Worm (Caenorhabditis elegans) whole organism, young adult: Measurements from ENCODE around the gene Y53F4B.5.
A peak's percentile ranks its signal among the peaks of the same experiment; 100 is the strongest.

ENCODE experiments used
- B0261.1 ChIP-seq: sonication (generic microtip); optimal IDR thresholded peaks from 2 replicates; lab custom pipeline; 2016; ENCODE audit warnings: mild to moderate bottlenecking, missing genetic modification characterization, moderate library complexity, missing compliant biosample characterization
- C17E4.6 ChIP-seq: fragments of 200-800 bp; sonication (Bioruptor generic); IDR thresholded peaks from 2 replicates; pipeline ENCODE4 v1.3.6; 2022; ENCODE audit warnings: missing genetic modification reagents, missing genetic modification characterization, missing compliant biosample characterization
- D2030.7 ChIP-seq: fragments of 200-800 bp; sonication (Bioruptor generic); IDR thresholded peaks from 2 replicates; pipeline ENCODE4 v1.3.6; 2022; ENCODE audit warnings: missing genetic modification reagents, missing genetic modification characterization, missing compliant biosample characterization
- F39B2.1 ChIP-seq: fragments of 200-800 bp; sonication (Bioruptor generic); IDR thresholded peaks from 2 replicates; pipeline ENCODE4 v1.3.6; 2022; ENCODE audit warnings: missing genetic modification reagents, missing genetic modification characterization, missing compliant biosample characterization
- F57C9.4 ChIP-seq: sonication (generic microtip); optimal IDR thresholded peaks from 2 replicates; lab custom pipeline; 2017; ENCODE audit warnings: mild to moderate bottlenecking, missing genetic modification characterization, missing compliant biosample characterization
- Y53G8AR.9 ChIP-seq: fragments of 200-800 bp; sonication (Bioruptor generic); conservative IDR thresholded peaks from 2 replicates; pipeline ENCODE4 v1.3.6; 2022; ENCODE audit warnings: missing genetic modification reagents, missing genetic modification characterization, missing compliant biosample characterization
- Y79H2A.3 ChIP-seq: fragments of 200-800 bp; sonication (Bioruptor generic); conservative IDR thresholded peaks from 2 replicates; pipeline ENCODE4 v1.3.6; 2022; ENCODE audit warnings: missing genetic modification reagents, missing genetic modification characterization, missing compliant biosample characterization
- akir-1 ChIP-seq: fragments of 200-800 bp; sonication (Bioruptor generic); optimal IDR thresholded peaks from 2 replicates; lab custom pipeline; 2018; ENCODE audit warnings: mild to moderate bottlenecking, missing genetic modification characterization, moderate library complexity, missing compliant biosample characterization
- attf-5 ChIP-seq: fragments of 200-800 bp; sonication (Bioruptor generic); optimal IDR thresholded peaks from 2 replicates; lab custom pipeline; 2018; ENCODE audit warnings: mild to moderate bottlenecking, missing genetic modification characterization, missing compliant biosample characterization
- attf-6 ChIP-seq: fragments of 200-800 bp; sonication (Bioruptor generic); IDR thresholded peaks from 2 replicates; pipeline ENCODE4 v1.3.6; 2022; ENCODE audit warnings: missing genetic modification reagents, missing genetic modification characterization, missing compliant biosample characterization
- bed-1 ChIP-seq: fragments of 200-800 bp; sonication (Bioruptor generic); IDR thresholded peaks from 2 replicates; pipeline ENCODE4 v1.3.6; 2022; ENCODE audit warnings: missing genetic modification reagents, missing genetic modification characterization, missing compliant biosample characterization
- bed-2 ChIP-seq: fragments of 200-800 bp; sonication (Bioruptor generic); IDR thresholded peaks from 2 replicates; pipeline ENCODE4 v1.3.6; 2022; ENCODE audit warnings: missing genetic modification reagents, missing genetic modification characterization, missing compliant biosample characterization
- ccch-3 ChIP-seq: fragments of 200-800 bp; sonication (Bioruptor generic); optimal IDR thresholded peaks from 2 replicates; lab custom pipeline; 2018; ENCODE audit warnings: mild to moderate bottlenecking, missing genetic modification characterization, missing compliant biosample characterization
- cebp-1 ChIP-seq, 2 experiments: fragments of 200-800 bp in 1 of 2; sonication (Bioruptor generic) in 1 of 2; sonication (generic microtip) in 1 of 2; IDR thresholded peaks in 1 of 2; optimal IDR thresholded peaks in 1 of 2; 2 replicates each; pipeline versions ENCODE4 v1.3.6 to Lab custom; 2017 to 2022; ENCODE audit warnings: missing compliant biosample characterization in 2 of 2, missing genetic modification characterization in 2 of 2, mild to moderate bottlenecking in 1 of 2, missing genetic modification reagents in 1 of 2, moderate library complexity in 1 of 2
- ceh-27 ChIP-seq: fragments of 200-800 bp; sonication (Bioruptor generic); optimal IDR thresholded peaks from 2 replicates; lab custom pipeline; 2018; ENCODE audit warnings: mild to moderate bottlenecking, missing genetic modification characterization, moderate library complexity, missing compliant biosample characterization
- ceh-40 ChIP-seq: fragments of 200-800 bp; sonication (Bioruptor generic); IDR thresholded peaks from 2 replicates; pipeline ENCODE4 v1.3.6; 2022; ENCODE audit warnings: missing genetic modification characterization, missing compliant biosample characterization
- ceh-79 ChIP-seq: sonication (generic microtip); optimal IDR thresholded peaks from 2 replicates; lab custom pipeline; 2017; ENCODE audit warnings: mild to moderate bottlenecking, missing genetic modification characterization, missing compliant biosample characterization
- dpl-1 ChIP-seq: fragments of 150-350 bp; optimal IDR thresholded peaks from 2 replicates; lab custom pipeline; 2014; ENCODE audit warnings: missing biosample characterization, missing genetic modification reagents, missing genetic modification characterization
- egl-18 ChIP-seq: fragments of 200-800 bp; sonication (Bioruptor generic); IDR thresholded peaks from 2 replicates; pipeline ENCODE4 v1.3.6; 2022; ENCODE audit warnings: missing genetic modification reagents, missing genetic modification characterization, missing compliant biosample characterization
- fkh-3 ChIP-seq: sonication (generic microtip); optimal IDR thresholded peaks from 2 replicates; lab custom pipeline; 2016; ENCODE audit warnings: mild to moderate bottlenecking, missing genetic modification characterization, missing compliant biosample characterization
- gei-17 ChIP-seq: fragments of 200-800 bp; sonication (Bioruptor generic); optimal IDR thresholded peaks from 2 replicates; lab custom pipeline; 2018; ENCODE audit warnings: mild to moderate bottlenecking, missing genetic modification characterization, missing compliant biosample characterization
- him-1 ChIP-seq: sonication (generic microtip); optimal IDR thresholded peaks from 2 replicates; lab custom pipeline; 2016; ENCODE audit warnings: missing genotype, missing genetic modification reagents, missing genetic modification characterization, missing compliant biosample characterization
- lag-1 ChIP-seq: fragments of 200-800 bp; sonication (Bioruptor generic); IDR thresholded peaks from 2 replicates; pipeline ENCODE4 v1.3.6; 2022; ENCODE audit warnings: missing genetic modification reagents, missing genetic modification characterization, missing compliant biosample characterization
- lin-26 ChIP-seq: fragments of 200-800 bp; sonication (Bioruptor generic); IDR thresholded peaks from 2 replicates; pipeline ENCODE4 v1.3.6; 2022; ENCODE audit warnings: missing genetic modification reagents, missing genetic modification characterization, missing compliant biosample characterization
- lin-40 ChIP-seq: sonication (generic microtip); optimal IDR thresholded peaks from 2 replicates; lab custom pipeline; 2016; ENCODE audit warnings: missing genetic modification characterization, mild to moderate bottlenecking, missing compliant biosample characterization, missing genotype, missing genetic modification reagents
- lin-54 ChIP-seq: fragments of 200-800 bp; sonication (Bioruptor generic); optimal IDR thresholded peaks from 2 replicates; lab custom pipeline; 2018; ENCODE audit warnings: mild to moderate bottlenecking, missing genetic modification characterization, missing compliant biosample characterization
- lir-1 ChIP-seq: fragments of 200-800 bp; sonication (Bioruptor generic); conservative IDR thresholded peaks from 2 replicates; pipeline ENCODE4 v1.3.6; 2022; ENCODE audit warnings: missing genetic modification reagents, missing genetic modification characterization, missing compliant biosample characterization
- lsl-1 ChIP-seq: fragments of 200-800 bp; sonication (Bioruptor generic); optimal IDR thresholded peaks from 2 replicates; lab custom pipeline; 2018; ENCODE audit warnings: mild to moderate bottlenecking, missing genetic modification characterization, moderate library complexity, missing compliant biosample characterization
- lsy-27 ChIP-seq: sonication (generic microtip); optimal IDR thresholded peaks from 2 replicates; lab custom pipeline; 2017; ENCODE audit warnings: missing genetic modification characterization, mild to moderate bottlenecking, missing compliant biosample characterization, antibody characterized with exemption, missing genotype, borderline replicate concordance; ENCODE audit not compliant: insufficient read depth
- madf-6 ChIP-seq: fragments of 200-800 bp; sonication (Bioruptor generic); IDR thresholded peaks from 2 replicates; pipeline ENCODE4 v1.3.6; 2022; ENCODE audit warnings: missing genetic modification reagents, missing genetic modification characterization, missing compliant biosample characterization
- mcd-1 ChIP-seq: fragments of 200-800 bp; sonication (Bioruptor generic); IDR thresholded peaks from 2 replicates; pipeline ENCODE4 v1.3.6; 2022; ENCODE audit warnings: missing genetic modification reagents, missing genetic modification characterization, missing compliant biosample characterization
- nfya-1 ChIP-seq: sonication (generic microtip); optimal IDR thresholded peaks from 2 replicates; lab custom pipeline; 2017; ENCODE audit warnings: antibody characterized with exemption, missing compliant biosample characterization, missing genetic modification characterization, borderline replicate concordance; ENCODE audit not compliant: insufficient read depth
- nfyb-1 ChIP-seq: fragments of 200-800 bp; sonication (Bioruptor generic); IDR thresholded peaks from 2 replicates; pipeline ENCODE4 v1.3.6; 2022; ENCODE audit warnings: missing genetic modification reagents, missing genetic modification characterization, missing compliant biosample characterization
- nhr-179 ChIP-seq: sonication (generic microtip); optimal IDR thresholded peaks from 2 replicates; lab custom pipeline; 2016; ENCODE audit warnings: mild to moderate bottlenecking, missing genetic modification characterization, missing compliant biosample characterization
- nhr-90 ChIP-seq: sonication (generic microtip); optimal IDR thresholded peaks from 2 replicates; lab custom pipeline; 2016; ENCODE audit warnings: missing genotype, mild to moderate bottlenecking, missing genetic modification characterization, missing compliant biosample characterization
- pha-4 ChIP-seq: fragments of 150-350 bp; sonication (generic microtip); optimal IDR thresholded peaks from 2 replicates; lab custom pipeline; 2014; ENCODE audit warnings: missing biosample characterization, missing genetic modification reagents, missing genetic modification characterization
- rec-8 ChIP-seq, 2 experiments: sonication (generic microtip); optimal IDR thresholded peaks; 2 replicates each; lab custom pipeline; 2016; ENCODE audit warnings: mild to moderate bottlenecking in 2 of 2, missing genetic modification characterization in 2 of 2, missing genetic modification reagents in 2 of 2, missing genotype in 2 of 2, missing biosample characterization in 1 of 2, missing compliant biosample characterization in 1 of 2, moderate library complexity in 1 of 2
- sdz-38 ChIP-seq: sonication (generic microtip); optimal IDR thresholded peaks from 2 replicates; lab custom pipeline; 2016; ENCODE audit warnings: missing genotype, missing genetic modification characterization, missing compliant biosample characterization
- snpc-3.4 ChIP-seq: sonication (generic microtip); optimal IDR thresholded peaks from 2 replicates; lab custom pipeline; 2017; ENCODE audit warnings: missing genetic modification characterization, mild to moderate bottlenecking, missing compliant biosample characterization, antibody characterized with exemption, moderate library complexity, missing genotype, missing genetic modification reagents
- tbp1 ChIP-seq: fragments of 200-800 bp; sonication (Bioruptor generic); optimal IDR thresholded peaks from 2 replicates; lab custom pipeline; 2018; ENCODE audit warnings: mild to moderate bottlenecking, missing genetic modification characterization, missing compliant biosample characterization
- tbx-9 ChIP-seq: sonication (generic microtip); optimal IDR thresholded peaks from 2 replicates; lab custom pipeline; 2016; ENCODE audit warnings: borderline replicate concordance, missing genetic modification characterization, inconsistent platforms, missing compliant biosample characterization
- ztf-26 ChIP-seq: sonication (generic microtip); optimal IDR thresholded peaks from 2 replicates; lab custom pipeline; 2017; ENCODE audit warnings: missing genetic modification characterization, missing compliant biosample characterization
- ztf-28 ChIP-seq: fragments of 200-800 bp; sonication (Bioruptor generic); IDR thresholded peaks from 2 replicates; pipeline ENCODE4 v1.3.6; 2022; ENCODE audit warnings: missing genetic modification reagents, missing genetic modification characterization, missing compliant biosample characterization
- ztf-3 ChIP-seq: fragments of 200-800 bp; sonication (Bioruptor generic); optimal IDR thresholded peaks from 2 replicates; lab custom pipeline; 2018; ENCODE audit warnings: mild to moderate bottlenecking, missing genetic modification characterization, missing compliant biosample characterization
- ztf-6 ChIP-seq: fragments of 200-800 bp; sonication (Bioruptor generic); IDR thresholded peaks from 2 replicates; pipeline ENCODE4 v1.3.6; 2022; ENCODE audit warnings: missing genetic modification reagents, missing genetic modification characterization, missing compliant biosample characterization

Gene Y53F4B.5

ce11 chrII:15010366-15011235, 26.8 kb upstream of the Y53F4B.5 start, which contains the start of the genes Y53F4B.9 and Y53F4B.11:
Gene Y53F4B.9, minus strand, starts transcription at chrII:15010416.
Gene Y53F4B.11, plus strand, starts transcription at chrII:15010748.
- peak; percentile 75; the same call in 1 of the 2 replicates for TF ChIP-seq ztf-28 (GFP tag; lab: Robert Waterston, UW)
- TF ChIP-seq attf-6 (GFP tag; lab: Robert Waterston, UW): peak; percentile 81
- TF ChIP-seq lir-1 (GFP tag; lab: Robert Waterston, UW): peak; percentile 77
- peak; percentile 99 for TF ChIP-seq D2030.7 (GFP tag; lab: Robert Waterston, UW)
- TF ChIP-seq ztf-6 (GFP tag; lab: Robert Waterston, UW): no peak
- TF ChIP-seq tbp1 (GFP tag; lab: Kevin White, UChicago): peak; percentile 71
- TF ChIP-seq attf-5 (GFP tag; lab: Kevin White, UChicago): peak; percentile 2
- no peak for TF ChIP-seq fkh-3 (tag; lab: Kevin White, UChicago)
- TF ChIP-seq F39B2.1 (GFP tag; lab: Robert Waterston, UW): no peak
- 0 out of 2 replicates have a peak, but pooled peaks have one; percentile 21 for TF ChIP-seq egl-18
- no peak for TF ChIP-seq ceh-40
- peak; percentile 13 for TF ChIP-seq B0261.1
- 0 out of 2 replicates have a peak, but pooled peaks have one; percentile 10 for TF ChIP-seq lin-26 (GFP tag; lab: Robert Waterston, UW)
- TF ChIP-seq cebp-1 (GFP tag; IDR thresholded peaks at IDR 0.05; lab: Robert Waterston, UW): peak; percentile 65
- TF ChIP-seq cebp-1 (tag; optimal IDR thresholded peaks at IDR 0.05; lab: Kevin White, UChicago): peak; percentile 61
- no peak for TF ChIP-seq gei-17 (GFP tag; lab: Kevin White, UChicago)
- TF ChIP-seq nfya-1 (tag; lab: Kevin White, UChicago): no peak
- TF ChIP-seq lin-40 (tag; lab: Kevin White, UChicago): peak; percentile 52
- 0 out of 2 replicates have a peak, but pooled peaks have one; percentile 49 for TF ChIP-seq bed-2 (GFP tag; lab: Robert Waterston, UW)
- TF ChIP-seq ceh-79 (tag; lab: Kevin White, UChicago): no peak
- TF ChIP-seq F57C9.4 (tag; lab: Kevin White, UChicago): no peak
- TF ChIP-seq bed-1: no peak
- peak; percentile 99 for TF ChIP-seq madf-6 (GFP tag; lab: Robert Waterston, UW)
- peak; percentile 99 for TF ChIP-seq dpl-1 (GFP tag; lab: Kevin White, UChicago)
- TF ChIP-seq ztf-3 (GFP tag; lab: Kevin White, UChicago): no peak
- TF ChIP-seq tbx-9 (tag; lab: Kevin White, UChicago): no peak
- TF ChIP-seq ceh-27 (GFP tag; lab: Kevin White, UChicago): peak; percentile 67
- TF ChIP-seq lag-1 (GFP tag; lab: Robert Waterston, UW): no peak
- peak; percentile 15 for TF ChIP-seq pha-4 (tag; lab: Kevin White, UChicago)
- TF ChIP-seq Y79H2A.3: 0 out of 2 replicates have a peak, but pooled peaks have one; percentile 13
- TF ChIP-seq Y53G8AR.9 (GFP tag; lab: Robert Waterston, UW): peak; percentile 90
- peak; percentile 98 for TF ChIP-seq mcd-1 (GFP tag; lab: Robert Waterston, UW)
- TF ChIP-seq snpc-3.4 (tag; lab: Kevin White, UChicago): peak; percentile 87
- no peak for TF ChIP-seq akir-1
- TF ChIP-seq ztf-26 (tag; lab: Kevin White, UChicago): no peak
- TF ChIP-seq ccch-3 (GFP tag; lab: Kevin White, UChicago): no peak
- peak; percentile 100 for TF ChIP-seq lin-54 (GFP tag; lab: Kevin White, UChicago)
- no peak; the same call in 1 of the 2 replicates for TF ChIP-seq nfyb-1 (GFP tag; lab: Robert Waterston, UW)
- no peak for TF ChIP-seq sdz-38
- TF ChIP-seq rec-8 (tag; optimal IDR thresholded peaks at IDR 0.05; lab: Kevin White, UChicago): no peak
- peak; percentile 55 for TF ChIP-seq him-1 (tag; lab: Kevin White, UChicago)
- peak; percentile 85 for TF ChIP-seq lsl-1
- no peak for TF ChIP-seq nhr-179
- peak; percentile 73; the same call in 1 of the 2 replicates for TF ChIP-seq C17E4.6 (GFP tag; lab: Robert Waterston, UW)
- TF ChIP-seq lsy-27 (tag; lab: Kevin White, UChicago): no peak
- no peak for TF ChIP-seq nhr-90 (tag; lab: Kevin White, UChicago)
